Fruit fly (Drosophila melanogaster) whole organism, wandering third instar larva: Measurements from ENCODE around the gene RabX5.

ENCODE experiments used
- Abd-B ChIP-seq: fragments of >200 bp; optimal IDR thresholded peaks from 2 replicates; lab custom pipeline; 2017; ENCODE audit warnings: missing biosample characterization, missing genetic modification characterization
- CG32264 ChIP-seq: fragments of 200-800 bp; sonication (Bioruptor generic); optimal IDR thresholded peaks from 2 replicates; lab custom pipeline; 2016; ENCODE audit warnings: missing biosample characterization, missing genetic modification characterization
- CG9705 ChIP-seq: fragments of 200-800 bp; sonication (Bioruptor generic); optimal IDR thresholded peaks from 2 replicates; lab custom pipeline; 2018; ENCODE audit warnings: missing biosample characterization, mild to moderate bottlenecking, missing genetic modification characterization
- GATAd ChIP-seq: sonication (Bioruptor generic); optimal IDR thresholded peaks from 2 replicates; lab custom pipeline; 2016; ENCODE audit warnings: missing biosample characterization, missing genetic modification characterization
- HLH106 ChIP-seq: fragments of 200-800 bp; optimal IDR thresholded peaks from 3 replicates; lab custom pipeline; 2019; ENCODE audit warnings: missing biosample characterization, mild to moderate bottlenecking, missing genetic modification characterization, moderate library complexity
- Rel ChIP-seq, 2 experiments: fragments of 200-800 bp; sonication (Bioruptor generic) in 1 of 2; optimal IDR thresholded peaks; 2 replicates in 1 of 2; 3 replicates in 1 of 2; lab custom pipeline; 2016 to 2019; ENCODE audit warnings: mild to moderate bottlenecking in 2 of 2, missing biosample characterization in 2 of 2, missing genetic modification characterization in 2 of 2, moderate library complexity in 1 of 2
- br ChIP-seq: fragments of 200-800 bp; sonication (Bioruptor generic); optimal IDR thresholded peaks from 2 replicates; lab custom pipeline; 2016; ENCODE audit warnings: missing biosample characterization, missing genetic modification characterization
- foxo ChIP-seq, 2 experiments: fragments of 200-800 bp; sonication (Bioruptor generic); optimal IDR thresholded peaks; 2 replicates in 1 of 2; 3 replicates in 1 of 2; lab custom pipeline; 2016 to 2017; ENCODE audit warnings: missing biosample characterization in 2 of 2, missing genetic modification characterization in 2 of 2
- h ChIP-seq: fragments of 200-800 bp; sonication (Bioruptor generic); optimal IDR thresholded peaks from 3 replicates; lab custom pipeline; 2016; ENCODE audit warnings: missing biosample characterization, mild to moderate bottlenecking, missing genetic modification characterization
- lola ChIP-seq: fragments of >200 bp; optimal IDR thresholded peaks from 2 replicates; lab custom pipeline; 2017; ENCODE audit warnings: missing biosample characterization, missing genetic modification characterization
- pan ChIP-seq: fragments of >200 bp; optimal IDR thresholded peaks from 2 replicates; lab custom pipeline; 2017

DNA sequence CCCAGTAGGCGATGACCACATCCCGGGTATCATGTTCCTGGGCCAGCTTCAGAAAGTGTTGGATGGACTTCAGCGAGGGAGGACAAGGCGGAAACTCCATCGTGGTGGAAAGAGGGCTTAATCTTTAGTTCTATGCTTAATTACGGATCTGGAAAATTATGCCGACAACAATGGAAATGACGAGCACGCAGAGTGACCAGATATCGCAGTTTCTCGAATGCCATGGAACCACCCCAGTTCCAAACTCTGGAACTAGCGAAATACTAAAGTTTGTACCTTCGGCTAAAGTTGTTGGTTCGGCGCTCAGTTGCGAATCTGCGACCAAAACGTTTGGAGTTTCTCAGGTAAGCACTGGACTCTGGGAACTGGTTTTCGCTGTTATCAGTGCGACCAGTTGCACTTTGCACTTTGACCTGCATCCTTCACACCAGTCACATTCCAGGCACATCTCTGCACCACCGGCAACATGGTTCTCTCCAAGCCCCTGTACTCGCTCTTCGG lies 17.2 kb downstream of the RabX5 start, which contains the start of the genes CG7970 and Vta1:
- TF ChIP-seq br (GFP tag; lab: Kevin White, UChicago) (no peak), Rel (GFP tag; optimal IDR thresholded peaks at IDR 0.05; lab: Kevin White, UChicago) (no peak), Rel (tag; optimal IDR thresholded peaks at IDR 0.05; lab: Kevin White, UChicago) (no peak), pan (lab: Kevin White, UChicago) (no peak), h (GFP tag; lab: Kevin White, UChicago) (no peak), CG9705 (GFP tag; lab: Kevin White, UChicago) (no peak), HLH106 (tag; lab: Kevin White, UChicago) (no peak), CG32264 (GFP tag; lab: Kevin White, UChicago) (no peak), GATAd (no peak), lola (GFP tag; lab: Kevin White, UChicago) (no peak), foxo (GFP tag; optimal IDR thresholded peaks at IDR 0.05; lab: Kevin White, UChicago) (no peak), Abd-B (GFP tag; lab: Kevin White, UChicago) (no peak)
